Fruit fly (Drosophila melanogaster) whole organism, embryonic: ENCODE measurements around the gene CG33669.

ENCODE experiments used
- Bgb ChIP-seq: fragments of 200-800 bp; sonication (Bioruptor generic); IDR thresholded peaks from 2 replicates; pipeline ENCODE4 v1.3.6; 2022; ENCODE audit warnings: missing biosample characterization, missing genetic modification characterization; ENCODE audit not compliant: partially characterized antibody
- Bteb2 ChIP-seq: fragments of 200-800 bp; sonication (Bioruptor generic); optimal IDR thresholded peaks from 2 replicates; lab custom pipeline; 2016; ENCODE audit warnings: missing biosample characterization, missing genetic modification characterization
- CG11247 ChIP-seq: fragments of 200-800 bp; sonication (Bioruptor generic); IDR thresholded peaks from 2 replicates; pipeline ENCODE4 v1.3.6; 2022; ENCODE audit warnings: missing biosample characterization, missing genetic modification characterization
- CG13624 ChIP-seq: fragments of 200-800 bp; sonication (Bioruptor generic); optimal IDR thresholded peaks from 2 replicates; lab custom pipeline; 2016; ENCODE audit warnings: missing biosample characterization, missing genetic modification characterization
- CG14965 ChIP-seq: fragments of 200-800 bp; sonication (Bioruptor generic); optimal IDR thresholded peaks from 2 replicates; lab custom pipeline; 2016; ENCODE audit warnings: missing biosample characterization, missing genetic modification characterization, borderline replicate concordance
- CG15011 ChIP-seq: fragments of 200-800 bp; sonication (Bioruptor generic); optimal IDR thresholded peaks from 3 replicates; lab custom pipeline; 2018; ENCODE audit warnings: missing biosample characterization, mild to moderate bottlenecking, missing genetic modification characterization
- CG15073 ChIP-seq: fragments of 200-800 bp; sonication (Bioruptor generic); optimal IDR thresholded peaks from 2 replicates; lab custom pipeline; 2016; ENCODE audit warnings: missing biosample characterization, missing genetic modification characterization
- CG15479 ChIP-seq: fragments of 200-800 bp; sonication (Bioruptor generic); optimal IDR thresholded peaks from 3 replicates; lab custom pipeline; 2019; ENCODE audit warnings: missing biosample characterization, mild to moderate bottlenecking, missing genetic modification characterization, moderate library complexity
- CG17186 ChIP-seq: fragments of 200-800 bp; sonication (Bioruptor generic); optimal IDR thresholded peaks from 3 replicates; lab custom pipeline; 2017; ENCODE audit warnings: missing biosample characterization, missing genetic modification reagents, missing genetic modification characterization
- CG18619 ChIP-seq: fragments of 200-800 bp; sonication (Bioruptor generic); optimal IDR thresholded peaks from 3 replicates; lab custom pipeline; 2017; ENCODE audit warnings: missing biosample characterization, mild to moderate bottlenecking, missing genetic modification characterization
- CG2129 ChIP-seq: fragments of 200-800 bp; sonication (Bioruptor generic); IDR thresholded peaks from 2 replicates; pipeline ENCODE4 v1.3.6; 2022; ENCODE audit warnings: missing biosample characterization, missing genetic modification characterization; ENCODE audit not compliant: partially characterized antibody
- CG3065 ChIP-seq: fragments of 200-800 bp; sonication (Bioruptor generic); optimal IDR thresholded peaks from 2 replicates; lab custom pipeline; 2016; ENCODE audit warnings: missing biosample characterization, missing genetic modification characterization
- CG3838 ChIP-seq: fragments of 200-800 bp; sonication (Bioruptor generic); optimal IDR thresholded peaks from 3 replicates; lab custom pipeline; 2016; ENCODE audit warnings: missing biosample characterization, missing genetic modification characterization
- CG4328 ChIP-seq: fragments of 200-800 bp; sonication (Bioruptor generic); optimal IDR thresholded peaks from 3 replicates; lab custom pipeline; 2017; ENCODE audit warnings: missing biosample characterization, missing genetic modification reagents, missing genetic modification characterization
- CG5180 ChIP-seq: fragments of 200-800 bp; sonication (Bioruptor generic); optimal IDR thresholded peaks from 3 replicates; lab custom pipeline; 2017; ENCODE audit warnings: missing biosample characterization, missing genetic modification characterization, mild to moderate bottlenecking, moderate library complexity, missing genetic modification reagents
- CG5245 ChIP-seq: fragments of 200-800 bp; sonication (Bioruptor generic); optimal IDR thresholded peaks from 3 replicates; lab custom pipeline; 2016; ENCODE audit warnings: missing biosample characterization, missing genetic modification characterization
- CG8290 ChIP-seq, 3 experiments: fragments of 200-800 bp; sonication (Bioruptor generic); optimal IDR thresholded peaks; 2 replicates each; lab custom pipeline; 2016 to 2019; ENCODE audit warnings: missing biosample characterization in 3 of 3, missing genetic modification characterization in 3 of 3, mild to moderate bottlenecking in 2 of 3, moderate library complexity in 1 of 3
- CG9727 ChIP-seq: fragments of 200-800 bp; sonication (Bioruptor generic); optimal IDR thresholded peaks from 3 replicates; lab custom pipeline; 2017; ENCODE audit warnings: missing biosample characterization, mild to moderate bottlenecking, missing genetic modification characterization
- E2f1 ChIP-seq: fragments of 200-800 bp; sonication (Bioruptor generic); IDR thresholded peaks from 2 replicates; pipeline ENCODE4 v1.3.6; 2022; ENCODE audit warnings: missing biosample characterization, missing genetic modification characterization
- Fer2 ChIP-seq: fragments of 200-800 bp; sonication (Bioruptor generic); optimal IDR thresholded peaks from 2 replicates; lab custom pipeline; 2018; ENCODE audit warnings: missing biosample characterization, mild to moderate bottlenecking, missing genetic modification characterization, moderate library complexity
- Hey ChIP-seq: fragments of 200-800 bp; sonication (Bioruptor generic); optimal IDR thresholded peaks from 3 replicates; lab custom pipeline; 2018; ENCODE audit warnings: missing biosample characterization, mild to moderate bottlenecking, missing genetic modification characterization
- HmgZ ChIP-seq: fragments of 200-800 bp; sonication (Bioruptor generic); optimal IDR thresholded peaks from 2 replicates; lab custom pipeline; 2018; ENCODE audit warnings: missing biosample characterization, mild to moderate bottlenecking, missing genetic modification characterization
- Kr ChIP-seq: fragments of 200-800 bp; sonication (Bioruptor generic); optimal IDR thresholded peaks from 2 replicates; lab custom pipeline; 2017; ENCODE audit warnings: missing biosample characterization, mild to moderate bottlenecking, missing genetic modification characterization
- MTF-1 ChIP-seq: fragments of 200-800 bp; sonication (Bioruptor generic); optimal IDR thresholded peaks from 2 replicates; lab custom pipeline; 2018; ENCODE audit warnings: missing biosample characterization, mild to moderate bottlenecking, missing genetic modification characterization, borderline replicate concordance
- NK7.1 ChIP-seq: fragments of 200-800 bp; sonication (Bioruptor generic); optimal IDR thresholded peaks from 3 replicates; lab custom pipeline; 2016; ENCODE audit warnings: missing biosample characterization, missing genetic modification characterization
- Nf-YB ChIP-seq: fragments of 200-800 bp; sonication (Bioruptor generic); optimal IDR thresholded peaks from 3 replicates; lab custom pipeline; 2019; ENCODE audit warnings: missing biosample characterization, mild to moderate bottlenecking, missing genetic modification characterization, moderate library complexity
- NfI ChIP-seq: fragments of 200-800 bp; sonication (Bioruptor generic); optimal IDR thresholded peaks from 3 replicates; lab custom pipeline; 2018; ENCODE audit warnings: missing biosample characterization, mild to moderate bottlenecking, missing genetic modification characterization, moderate library complexity
- Ravus ChIP-seq: fragments of 200-800 bp; sonication (Bioruptor generic); IDR thresholded peaks from 2 replicates; pipeline ENCODE4 v1.3.6; 2022; ENCODE audit warnings: missing biosample characterization, missing genetic modification characterization
- Side ChIP-seq: fragments of 200-800 bp; sonication (Bioruptor generic); optimal IDR thresholded peaks from 2 replicates; lab custom pipeline; 2016; ENCODE audit warnings: missing biosample characterization, missing genetic modification characterization
- Sin3A ChIP-seq: fragments of >200 bp; optimal IDR thresholded peaks from 2 replicates; lab custom pipeline; 2018
- Six4 ChIP-seq: fragments of 200-800 bp; sonication (Bioruptor generic); optimal IDR thresholded peaks from 2 replicates; lab custom pipeline; 2016; ENCODE audit warnings: missing biosample characterization, missing genetic modification characterization
- Stat92E ChIP-seq, 3 experiments: fragments of >200 bp in 2 of 3; fragments of 200-800 bp in 1 of 3; sonication (Bioruptor generic) in 1 of 3; optimal IDR thresholded peaks; 2 replicates each; lab custom pipeline; 2017 to 2019; ENCODE audit warnings: missing biosample characterization in 3 of 3, missing genetic modification characterization in 3 of 3, mild to moderate bottlenecking in 1 of 3, moderate library complexity in 1 of 3
- Tbp ChIP-seq: fragments of >200 bp; optimal IDR thresholded peaks from 2 replicates; lab custom pipeline; 2018; ENCODE audit warnings: missing biosample characterization, missing genetic modification characterization
- al ChIP-seq: fragments of 200-800 bp; sonication (Bioruptor generic); IDR thresholded peaks from 2 replicates; pipeline ENCODE4 v1.3.6; 2022; ENCODE audit warnings: missing biosample characterization, missing genetic modification characterization
- ato ChIP-seq: fragments of 200-800 bp; sonication (Bioruptor generic); IDR thresholded peaks from 2 replicates; pipeline ENCODE4 v1.3.6; 2022; ENCODE audit warnings: missing biosample characterization, missing genetic modification characterization; ENCODE audit not compliant: partially characterized antibody
- bcd ChIP-seq: fragments of 200-800 bp; sonication (Bioruptor generic); optimal IDR thresholded peaks from 2 replicates; lab custom pipeline; 2017; ENCODE audit warnings: missing biosample characterization, mild to moderate bottlenecking, missing genetic modification characterization
- br ChIP-seq: fragments of >200 bp; optimal IDR thresholded peaks from 2 replicates; lab custom pipeline; 2017
- danr ChIP-seq: fragments of 200-800 bp; sonication (Bioruptor generic); IDR thresholded peaks from 2 replicates; pipeline ENCODE4 v1.3.6; 2022; ENCODE audit warnings: missing biosample characterization, missing genetic modification characterization
- emc ChIP-seq: fragments of 200-800 bp; sonication (Bioruptor generic); optimal IDR thresholded peaks from 2 replicates; lab custom pipeline; 2016; ENCODE audit warnings: missing biosample characterization, missing genetic modification characterization
- gsb ChIP-seq: fragments of 200-800 bp; sonication (Bioruptor generic); IDR thresholded peaks from 2 replicates; pipeline ENCODE4 v1.3.6; 2022; ENCODE audit warnings: missing biosample characterization, missing genetic modification characterization
- gt ChIP-seq: fragments of 200-800 bp; sonication (Bioruptor generic); IDR thresholded peaks from 2 replicates; pipeline ENCODE4 v1.3.6; 2022; ENCODE audit warnings: missing biosample characterization, missing genetic modification characterization
- ind ChIP-seq: fragments of 200-800 bp; sonication (Bioruptor generic); optimal IDR thresholded peaks from 3 replicates; lab custom pipeline; 2016; ENCODE audit warnings: missing biosample characterization, missing genetic modification characterization
- jigr1 ChIP-seq: fragments of 200-800 bp; sonication (Bioruptor generic); IDR thresholded peaks from 3 replicates; pipeline ENCODE4 v1.3.6; 2022; ENCODE audit warnings: missing biosample characterization, missing genetic modification characterization
- luna ChIP-seq: fragments of 200-800 bp; sonication (Bioruptor generic); optimal IDR thresholded peaks from 2 replicates; lab custom pipeline; 2016; ENCODE audit warnings: missing biosample characterization, missing genetic modification characterization
- pan ChIP-seq, 4 experiments: fragments of >200 bp in 3 of 4; fragments of 200-800 bp in 1 of 4; sonication (Bioruptor generic) in 1 of 4; optimal IDR thresholded peaks in 3 of 4; IDR thresholded peaks in 1 of 4; 2 replicates each; pipeline versions ENCODE4 v1.3.6 to Lab custom; 2017 to 2022; ENCODE audit warnings: missing biosample characterization in 2 of 4, missing genetic modification characterization in 2 of 4, mixed read lengths in 1 of 4
- sc ChIP-seq, 3 experiments: fragments of >200 bp in 2 of 3; fragments of 200-800 bp in 1 of 3; sonication (Bioruptor generic) in 1 of 3; optimal IDR thresholded peaks; 2 replicates in 2 of 3; 3 replicates in 1 of 3; lab custom pipeline; 2017; ENCODE audit warnings: mild to moderate bottlenecking in 1 of 3, missing biosample characterization in 1 of 3, missing genetic modification characterization in 1 of 3, missing genetic modification reagents in 1 of 3
- ttk ChIP-seq: fragments of 200-800 bp; sonication (Bioruptor generic); IDR thresholded peaks from 2 replicates; pipeline ENCODE4 v2.1.2; 2022; ENCODE audit warnings: missing biosample characterization, missing genetic modification characterization
- wdn ChIP-seq: fragments of 200-800 bp; sonication (Bioruptor generic); IDR thresholded peaks from 2 replicates; pipeline ENCODE4 v1.3.6; 2022; ENCODE audit warnings: missing biosample characterization, missing genetic modification characterization
- wek ChIP-seq: fragments of 200-800 bp; sonication (Bioruptor generic); optimal IDR thresholded peaks from 3 replicates; lab custom pipeline; 2018; ENCODE audit warnings: missing biosample characterization, mild to moderate bottlenecking, missing genetic modification characterization, moderate library complexity
- yki ChIP-seq: fragments of >200 bp; optimal IDR thresholded peaks from 3 replicates; lab custom pipeline; 2018

CG33669 gene

dm6 chrX:6353613-6353986 lies 46.3 kb downstream of the CG33669 start (continued):
- no peak for TF ChIP-seq Stat92E (GFP tag; optimal IDR thresholded peaks at IDR 0.05; lab: Kevin White, UChicago)
- peak; percentile 68 for TF ChIP-seq CG11247 (GFP tag; lab: Robert Waterston, UW)
- TF ChIP-seq luna (GFP tag; lab: Kevin White, UChicago), result no peak
- peak; percentile 65 for TF ChIP-seq CG5245 (GFP tag; lab: Kevin White, UChicago)
- TF ChIP-seq ind (GFP tag; lab: Kevin White, UChicago), result peak; percentile 75
- TF ChIP-seq jigr1, result peak; percentile 43; the same call in 1 of the 3 replicates
- no peak for TF ChIP-seq NK7.1
- TF ChIP-seq gt (GFP tag; lab: Robert Waterston, UW), result no peak; the same call in 1 of the 2 replicates
- TF ChIP-seq CG13624 (GFP tag; lab: Kevin White, UChicago), result peak; percentile 28
- TF ChIP-seq yki (lab: Kevin White, UChicago), result no peak
- peak; percentile 71 for TF ChIP-seq ttk (GFP tag; lab: Robert Waterston, UW)
- TF ChIP-seq wdn (GFP tag; lab: Robert Waterston, UW), result peak; percentile 66
- TF ChIP-seq CG2129 (GFP tag; lab: Robert Waterston, UW), result no peak
- peak; percentile 90 for TF ChIP-seq CG4328
- TF ChIP-seq Nf-YB, result peak; percentile 70
- no peak for TF ChIP-seq pan (optimal IDR thresholded peaks at IDR 0.05; lab: Kevin White, UChicago)
- TF ChIP-seq pan (GFP tag; optimal IDR thresholded peaks at IDR 0.05 in 1 of 2, IDR thresholded peaks at IDR 0.05 in 1 of 2), result peak in 1 of 2 experiments; percentile 80
- peak; percentile 40 for TF ChIP-seq CG17186 (GFP tag; lab: Kevin White, UChicago)
- TF ChIP-seq CG8290 (GFP tag; optimal IDR thresholded peaks at IDR 0.05; lab: Kevin White, UChicago), result peak; percentile 76
- peak in 1 of 2 experiments; percentile 57 for TF ChIP-seq CG8290 (tag; optimal IDR thresholded peaks at IDR 0.05; lab: Kevin White, UChicago)
- TF ChIP-seq emc, result no peak
- no peak for TF ChIP-seq br (lab: Kevin White, UChicago)
- peak; percentile 86 for TF ChIP-seq bcd (GFP tag; lab: Kevin White, UChicago)
- peak; percentile 79 for TF ChIP-seq CG5180 (GFP tag; lab: Kevin White, UChicago)
- no peak for TF ChIP-seq Bgb (GFP tag; lab: Robert Waterston, UW)
- TF ChIP-seq NfI, result peak; percentile 82
- no peak for TF ChIP-seq CG15073
- peak; percentile 75 for TF ChIP-seq Fer2
- no peak for TF ChIP-seq ato (GFP tag; lab: Robert Waterston, UW)
- peak; percentile 81 for TF ChIP-seq HmgZ
- TF ChIP-seq Six4 (GFP tag; lab: Kevin White, UChicago), result peak; percentile 82
- no peak for TF ChIP-seq wek (GFP tag; lab: Kevin White, UChicago)
- TF ChIP-seq Hey, result peak; percentile 46
- TF ChIP-seq CG15479 (GFP tag; lab: Kevin White, UChicago), result no peak
- peak; percentile 65 for TF ChIP-seq al (GFP tag; lab: Robert Waterston, UW)
- peak; percentile 66 for TF ChIP-seq danr (GFP tag; lab: Robert Waterston, UW)
- peak; percentile 57 for TF ChIP-seq MTF-1 (GFP tag; lab: Kevin White, UChicago)
- TF ChIP-seq CG3838, result no peak
- no peak for TF ChIP-seq Sin3A (lab: Kevin White, UChicago)
- no peak for TF ChIP-seq Tbp (GFP tag; lab: Kevin White, UChicago)
- TF ChIP-seq CG9727 (GFP tag; lab: Kevin White, UChicago), result peak; percentile 92
- peak; percentile 28 for TF ChIP-seq Ravus (GFP tag; lab: Robert Waterston, UW)
- no peak for TF ChIP-seq Kr (GFP tag; lab: Kevin White, UChicago)
- TF ChIP-seq CG3065, result peak; percentile 31
- peak; percentile 76 for TF ChIP-seq gsb
- no peak for TF ChIP-seq sc (optimal IDR thresholded peaks at IDR 0.05; lab: Kevin White, UChicago)
- TF ChIP-seq sc (GFP tag; optimal IDR thresholded peaks at IDR 0.05; lab: Kevin White, UChicago), result peak; percentile 77
- TF ChIP-seq E2f1 (GFP tag; lab: Robert Waterston, UW), result peak; percentile 82
- TF ChIP-seq CG15011 (GFP tag; lab: Kevin White, UChicago), result peak; percentile 85
- TF ChIP-seq CG18619 (GFP tag; lab: Kevin White, UChicago), result peak; percentile 89
- no peak for TF ChIP-seq CG14965 (GFP tag; lab: Kevin White, UChicago)
- TF ChIP-seq Bteb2 (GFP tag; lab: Kevin White, UChicago), result no peak
- TF ChIP-seq Side (GFP tag; lab: Kevin White, UChicago), result no peak
